Worm (Caenorhabditis elegans) whole organism, early embryonic: ENCODE data around the gene K10C2.14.

Experiments used
- B0310.2 ChIP-seq: sonication (generic microtip); optimal IDR thresholded peaks from 2 replicates; lab custom pipeline; 2016; ENCODE audit warnings: mild to moderate bottlenecking, missing genetic modification characterization, missing compliant biosample characterization
- F13C5.2 ChIP-seq: sonication (generic microtip); optimal IDR thresholded peaks from 2 replicates; lab custom pipeline; 2017; ENCODE audit warnings: mild to moderate bottlenecking, missing genetic modification characterization, inconsistent platforms, missing compliant biosample characterization
- aly-1 ChIP-seq: sonication (generic microtip); optimal IDR thresholded peaks from 2 replicates; lab custom pipeline; 2016; ENCODE audit warnings: missing genetic modification characterization, missing compliant biosample characterization
- ama-1 ChIP-seq: fragments of 150-350 bp; optimal IDR thresholded peaks from 2 replicates; lab custom pipeline; 2014
- ceh-13 ChIP-seq: fragments of 200-800 bp; sonication (Bioruptor generic); optimal IDR thresholded peaks from 2 replicates; lab custom pipeline; 2018; ENCODE audit warnings: mild to moderate bottlenecking, missing genetic modification characterization, missing compliant biosample characterization
- ceh-36 ChIP-seq: sonication (generic microtip); optimal IDR thresholded peaks from 2 replicates; lab custom pipeline; 2016; ENCODE audit warnings: missing genetic modification characterization, inconsistent platforms, missing compliant biosample characterization
- ets-7 ChIP-seq: sonication (generic microtip); optimal IDR thresholded peaks from 2 replicates; lab custom pipeline; 2016; ENCODE audit warnings: missing genotype, missing genetic modification characterization, missing compliant biosample characterization
- flt-1 ChIP-seq: fragments of 200-800 bp; sonication (Bioruptor generic); IDR thresholded peaks from 2 replicates; pipeline ENCODE4 v1.3.6; 2022; ENCODE audit warnings: missing genetic modification characterization, missing compliant biosample characterization
- hmbx-1 ChIP-seq: sonication (generic microtip); optimal IDR thresholded peaks from 2 replicates; lab custom pipeline; 2016; ENCODE audit warnings: mild to moderate bottlenecking, missing genetic modification characterization, missing compliant biosample characterization
- hmg-4 ChIP-seq: fragments of 200-800 bp; sonication (Bioruptor generic); optimal IDR thresholded peaks from 2 replicates; lab custom pipeline; 2018; ENCODE audit warnings: mild to moderate bottlenecking, missing genetic modification characterization, missing compliant biosample characterization
- hnd-1 ChIP-seq: sonication (generic microtip); optimal IDR thresholded peaks from 2 replicates; lab custom pipeline; 2016; ENCODE audit warnings: missing genetic modification characterization, missing compliant biosample characterization
- pes-1 ChIP-seq: fragments of 200-800 bp; sonication (Bioruptor generic); IDR thresholded peaks from 2 replicates; pipeline ENCODE4 v1.3.6; 2022; ENCODE audit warnings: missing genetic modification reagents, missing genetic modification characterization, missing compliant biosample characterization
- scrt-1 ChIP-seq: fragments of 200-800 bp; sonication (Bioruptor generic); IDR thresholded peaks from 2 replicates; pipeline ENCODE4 v1.3.6; 2022; ENCODE audit warnings: missing genetic modification characterization, missing compliant biosample characterization
- sea-1 ChIP-seq: fragments of 200-800 bp; sonication (Bioruptor generic); conservative IDR thresholded peaks from 2 replicates; pipeline ENCODE4 v1.3.6; 2022; ENCODE audit warnings: missing genetic modification characterization, missing compliant biosample characterization
- tbx-11 ChIP-seq: fragments of 200-800 bp; sonication (Bioruptor generic); IDR thresholded peaks from 2 replicates; pipeline ENCODE4 v1.3.6; 2022; ENCODE audit warnings: missing genetic modification characterization, missing compliant biosample characterization
- tbx-37 ChIP-seq: fragments of 200-800 bp; sonication (Bioruptor generic); conservative IDR thresholded peaks from 2 replicates; pipeline ENCODE4 v1.3.6; 2022; ENCODE audit warnings: missing genetic modification reagents, missing genetic modification characterization, missing compliant biosample characterization
- tra-4 ChIP-seq: sonication (generic microtip); optimal IDR thresholded peaks from 2 replicates; lab custom pipeline; 2017; ENCODE audit warnings: missing genetic modification characterization, missing compliant biosample characterization

The K10C2.14 gene

ce11 chrX:6440464-6440863 is at the start of gene K10C2.14:
Gene K10C2.14 (minus strand): TSS chrX:6440564.
- TF ChIP-seq B0310.2 (tag; lab: Kevin White, UChicago) (no peak), ama-1 (no peak), aly-1 (no peak), scrt-1 (no peak), pes-1 (no peak)

- TF ChIP-seq scrt-1, result no peak
- TF ChIP-seq tbx-37, result no peak
- no peak for TF ChIP-seq F13C5.2 (tag; lab: Kevin White, UChicago)
- TF ChIP-seq tra-4 (tag; lab: Kevin White, UChicago), result no peak
- no peak for TF ChIP-seq aly-1
- TF ChIP-seq ceh-13 (GFP tag; lab: Kevin White, UChicago), result no peak
- TF ChIP-seq B0310.2 (tag; lab: Kevin White, UChicago), result no peak
- TF ChIP-seq ama-1, result no peak
- TF ChIP-seq hnd-1 (tag; lab: Kevin White, UChicago), result no peak
- TF ChIP-seq hmg-4 (GFP tag; lab: Kevin White, UChicago), result no peak
- no peak for TF ChIP-seq hmbx-1 (tag; lab: Kevin White, UChicago)
- TF ChIP-seq pes-1, result no peak
- TF ChIP-seq ceh-36 (tag; lab: Kevin White, UChicago), result no peak
- no peak for TF ChIP-seq sea-1 (GFP tag; lab: Robert Waterston, UW)
- TF ChIP-seq flt-1 (GFP tag; lab: Robert Waterston, UW), result no peak
- TF ChIP-seq ets-7 (tag; lab: Kevin White, UChicago), result no peak
- TF ChIP-seq tbx-11, result no peak
Measured at ce11 chrX:6484780-6485179, 44.4 kb upstream of the K10C2.14 start, which contains the start of gene gar-1. Gene gar-1 (minus strand): TSS chrX:6484880.

- TF ChIP-seq F13C5.2 (tag; lab: Kevin White, UChicago), result no peak
- TF ChIP-seq scrt-1, result no peak
- TF ChIP-seq ama-1, result no peak
- no peak for TF ChIP-seq hmg-4 (GFP tag; lab: Kevin White, UChicago)
- TF ChIP-seq pes-1, result no peak
- TF ChIP-seq B0310.2 (tag; lab: Kevin White, UChicago), result no peak
- no peak for TF ChIP-seq sea-1 (GFP tag; lab: Robert Waterston, UW)
- no peak for TF ChIP-seq ceh-13 (GFP tag; lab: Kevin White, UChicago)
- no peak for TF ChIP-seq tbx-11
- TF ChIP-seq ets-7 (tag; lab: Kevin White, UChicago), result no peak
- TF ChIP-seq tbx-37, result no peak
- TF ChIP-seq aly-1, result no peak
- no peak for TF ChIP-seq hmbx-1 (tag; lab: Kevin White, UChicago)
- no peak for TF ChIP-seq ceh-36 (tag; lab: Kevin White, UChicago)
- no peak for TF ChIP-seq hnd-1 (tag; lab: Kevin White, UChicago)
- TF ChIP-seq flt-1 (GFP tag; lab: Robert Waterston, UW), result no peak
- no peak for TF ChIP-seq tra-4 (tag; lab: Kevin White, UChicago)
Measured at ce11 chrX:6476540-6476939, 36.2 kb upstream of the K10C2.14 start, which contains the start of gene C15B12.1. Gene C15B12.1 (plus strand): TSS chrX:6476810.

ce11 chrX:6473698-6474314 is 33.4 kb upstream of the K10C2.14 start, which contains the start of the genes C15B12.4 and C15B12.8:
Gene C15B12.4 (minus strand): TSS chrX:6473748.
Gene C15B12.8 (plus strand): TSS chrX:6474264.
- TF ChIP-seq ceh-13 (GFP tag; lab: Kevin White, UChicago), result no peak
- no peak for TF ChIP-seq pes-1
- no peak for TF ChIP-seq sea-1 (GFP tag; lab: Robert Waterston, UW)
- TF ChIP-seq tbx-11, result no peak
- no peak for TF ChIP-seq ama-1
- no peak for TF ChIP-seq F13C5.2 (tag; lab: Kevin White, UChicago)
- no peak for TF ChIP-seq ceh-36 (tag; lab: Kevin White, UChicago)
- TF ChIP-seq ets-7 (tag; lab: Kevin White, UChicago), result no peak
- no peak for TF ChIP-seq tbx-37

- TF ChIP-seq ceh-36 (tag; lab: Kevin White, UChicago) (no peak), ceh-13 (GFP tag; lab: Kevin White, UChicago) (no peak), tbx-11 (no peak), hmg-4 (GFP tag; lab: Kevin White, UChicago) (no peak), sea-1 (GFP tag; lab: Robert Waterston, UW) (no peak), tbx-37 (no peak)
Measured at ce11 chrX:6468499-6468898, 28.1 kb upstream of the K10C2.14 start, which contains the start of gene C15B12.9. Gene C15B12.9 (plus strand): TSS chrX:6468799.

ce11 chrX:6467462-6467861 is 27.1 kb upstream of the K10C2.14 start, which contains the start of gene C15B12.3:
Gene C15B12.3 (minus strand): TSS chrX:6467562.
- TF ChIP-seq pes-1 (no peak), B0310.2 (tag; lab: Kevin White, UChicago) (no peak), sea-1 (GFP tag; lab: Robert Waterston, UW) (no peak), hmg-4 (GFP tag; lab: Kevin White, UChicago) (no peak), tbx-37 (no peak), ets-7 (tag; lab: Kevin White, UChicago) (no peak), ceh-36 (tag; lab: Kevin White, UChicago) (no peak), hmbx-1 (tag; lab: Kevin White, UChicago) (no peak), ama-1 (no peak), scrt-1 (no peak), F13C5.2 (tag; lab: Kevin White, UChicago) (no peak), hnd-1 (tag; lab: Kevin White, UChicago) (no peak), ceh-13 (GFP tag; lab: Kevin White, UChicago) (no peak), flt-1 (GFP tag; lab: Robert Waterston, UW) (no peak), tra-4 (tag; lab: Kevin White, UChicago) (no peak), aly-1 (no peak)

ce11 chrX:6462995-6463462 is 22.7 kb upstream of the K10C2.14 start, which contains the start of gene C15B12.2:
Gene C15B12.2 (plus strand): TSS chrX:6463412.
- TF ChIP-seq tra-4 (tag; lab: Kevin White, UChicago), result no peak
- no peak for TF ChIP-seq hmbx-1 (tag; lab: Kevin White, UChicago)
- no peak for TF ChIP-seq tbx-37
- no peak for TF ChIP-seq tbx-11
- TF ChIP-seq ceh-36 (tag; lab: Kevin White, UChicago), result no peak
- TF ChIP-seq sea-1 (GFP tag; lab: Robert Waterston, UW), result no peak
- TF ChIP-seq hmg-4 (GFP tag; lab: Kevin White, UChicago), result no peak
- no peak for TF ChIP-seq ama-1
- no peak for TF ChIP-seq ets-7 (tag; lab: Kevin White, UChicago)
- no peak for TF ChIP-seq F13C5.2 (tag; lab: Kevin White, UChicago)
- TF ChIP-seq flt-1 (GFP tag; lab: Robert Waterston, UW), result no peak
